Worm (Caenorhabditis elegans) whole organism, L2 larva: ENCODE results near the gene ppfr-4.

ENCODE experiments used
- C34F6.9 ChIP-seq: fragments of 150-350 bp; optimal IDR thresholded peaks from 2 replicates; lab custom pipeline; 2014; ENCODE audit warnings: missing biosample characterization, missing genetic modification characterization
- F13H6.1 ChIP-seq: sonication (generic microtip); optimal IDR thresholded peaks from 2 replicates; lab custom pipeline; 2016; ENCODE audit warnings: missing genetic modification characterization, missing compliant biosample characterization
- R02D3.7 ChIP-seq: fragments of 150-350 bp; optimal IDR thresholded peaks from 2 replicates; lab custom pipeline; 2014; ENCODE audit warnings: missing biosample characterization, missing genetic modification characterization
- Y55F3AM.14 ChIP-seq: fragments of 200-800 bp; sonication (Bioruptor generic); optimal IDR thresholded peaks from 2 replicates; lab custom pipeline; 2018; ENCODE audit warnings: mild to moderate bottlenecking, missing genetic modification characterization, missing compliant biosample characterization
- ZK546.5 ChIP-seq: sonication (generic microtip); optimal IDR thresholded peaks from 2 replicates; lab custom pipeline; 2017; ENCODE audit warnings: missing biosample characterization, missing genetic modification characterization
- alr-1 ChIP-seq: fragments of 150-350 bp; optimal IDR thresholded peaks from 2 replicates; lab custom pipeline; 2014; ENCODE audit warnings: missing biosample characterization, missing genetic modification characterization
- aly-2 ChIP-seq: fragments of 150-350 bp; optimal IDR thresholded peaks from 2 replicates; lab custom pipeline; 2014; ENCODE audit warnings: missing biosample characterization, missing genetic modification characterization
- ama-1 ChIP-seq: fragments of 150-350 bp; optimal IDR thresholded peaks from 2 replicates; lab custom pipeline; 2018; ENCODE audit warnings: inconsistent platforms
- blmp-1 ChIP-seq: sonication (generic microtip); optimal IDR thresholded peaks from 2 replicates; lab custom pipeline; 2017; ENCODE audit warnings: missing genetic modification characterization, mild to moderate bottlenecking, missing compliant biosample characterization, antibody characterized with exemption, moderate library complexity; ENCODE audit not compliant: insufficient read depth
- ceh-16 ChIP-seq: fragments of 150-350 bp; optimal IDR thresholded peaks from 2 replicates; lab custom pipeline; 2014; ENCODE audit warnings: missing biosample characterization, missing genetic modification characterization
- ceh-82 ChIP-seq: fragments of 150-350 bp; optimal IDR thresholded peaks from 2 replicates; lab custom pipeline; 2014; ENCODE audit warnings: missing biosample characterization, missing genetic modification characterization
- crh-2 ChIP-seq: sonication (generic microtip); optimal IDR thresholded peaks from 2 replicates; lab custom pipeline; 2017; ENCODE audit warnings: missing biosample characterization, missing genetic modification characterization
- dmd-4 ChIP-seq: sonication (generic microtip); optimal IDR thresholded peaks from 2 replicates; lab custom pipeline; 2017; ENCODE audit warnings: missing biosample characterization, missing genetic modification characterization
- egl-27 ChIP-seq: sonication (generic microtip); optimal IDR thresholded peaks from 3 replicates; lab custom pipeline; 2017; ENCODE audit warnings: missing biosample characterization, missing genetic modification reagents, missing genetic modification characterization
- elt-1 ChIP-seq: fragments of 150-350 bp; optimal IDR thresholded peaks from 2 replicates; lab custom pipeline; 2014; ENCODE audit warnings: missing biosample characterization, missing genetic modification characterization
- elt-3 ChIP-seq: sonication (generic microtip); optimal IDR thresholded peaks from 2 replicates; lab custom pipeline; 2017; ENCODE audit warnings: missing biosample characterization, missing genetic modification characterization
- fos-1 ChIP-seq: fragments of 150-350 bp; optimal IDR thresholded peaks from 2 replicates; lab custom pipeline; 2014; ENCODE audit warnings: missing biosample characterization, missing genetic modification characterization
- gmeb-1 ChIP-seq: fragments of 150-350 bp; optimal IDR thresholded peaks from 2 replicates; lab custom pipeline; 2014; ENCODE audit warnings: missing biosample characterization, missing genetic modification characterization
- lin-11 ChIP-seq: fragments of 150-350 bp; sonication (generic microtip); optimal IDR thresholded peaks from 2 replicates; lab custom pipeline; 2014; ENCODE audit warnings: missing biosample characterization, missing genetic modification characterization, inconsistent platforms, mixed read lengths
- lin-13 ChIP-seq: fragments of 150-350 bp; optimal IDR thresholded peaks from 2 replicates; lab custom pipeline; 2014; ENCODE audit warnings: missing biosample characterization, missing genetic modification reagents, missing genetic modification characterization
- lin-39 ChIP-seq: fragments of 150-350 bp; optimal IDR thresholded peaks from 2 replicates; lab custom pipeline; 2014; ENCODE audit warnings: missing biosample characterization, missing genetic modification reagents, missing genetic modification characterization
- lsy-2 ChIP-seq, 2 experiments: fragments of 150-350 bp in 1 of 2; sonication (generic microtip) in 1 of 2; optimal IDR thresholded peaks; 2 replicates each; lab custom pipeline; 2014 to 2017; ENCODE audit warnings: missing biosample characterization in 2 of 2, missing genetic modification characterization in 2 of 2
- mab-5 ChIP-seq: fragments of 150-350 bp; optimal IDR thresholded peaks from 2 replicates; lab custom pipeline; 2014; ENCODE audit warnings: missing biosample characterization, missing genetic modification characterization
- mbf-1 ChIP-seq: sonication (generic microtip); optimal IDR thresholded peaks from 2 replicates; lab custom pipeline; 2017; ENCODE audit warnings: missing biosample characterization, missing genetic modification characterization
- mdl-1 ChIP-seq, 2 experiments: fragments of 150-350 bp in 1 of 2; sonication (generic microtip) in 1 of 2; optimal IDR thresholded peaks; 2 replicates each; lab custom pipeline; 2017; ENCODE audit warnings: missing biosample characterization in 2 of 2, missing genetic modification characterization in 2 of 2
- nhr-10 ChIP-seq: sonication (generic microtip); optimal IDR thresholded peaks from 2 replicates; lab custom pipeline; 2017; ENCODE audit warnings: missing biosample characterization, missing genetic modification characterization
- nhr-11 ChIP-seq: fragments of 150-350 bp; optimal IDR thresholded peaks from 2 replicates; lab custom pipeline; 2014; ENCODE audit warnings: missing biosample characterization, missing genetic modification characterization
- nhr-12 ChIP-seq: fragments of 150-350 bp; optimal IDR thresholded peaks from 2 replicates; lab custom pipeline; 2014; ENCODE audit warnings: missing biosample characterization, missing genetic modification characterization
- nhr-129 ChIP-seq: fragments of 150-350 bp; optimal IDR thresholded peaks from 2 replicates; lab custom pipeline; 2014; ENCODE audit warnings: missing biosample characterization, missing genetic modification characterization
- nhr-21 ChIP-seq: fragments of 150-350 bp; optimal IDR thresholded peaks from 2 replicates; lab custom pipeline; 2014; ENCODE audit warnings: missing biosample characterization, missing genetic modification characterization
- nhr-23 ChIP-seq: fragments of 150-350 bp; optimal IDR thresholded peaks from 2 replicates; lab custom pipeline; 2014; ENCODE audit warnings: missing biosample characterization, missing genetic modification reagents, missing genetic modification characterization
- nhr-237 ChIP-seq: fragments of 150-350 bp; optimal IDR thresholded peaks from 2 replicates; lab custom pipeline; 2014; ENCODE audit warnings: missing biosample characterization, missing genetic modification characterization
- nhr-25 ChIP-seq: fragments of 150-350 bp; sonication (generic microtip); optimal IDR thresholded peaks from 3 replicates; lab custom pipeline; 2014; ENCODE audit warnings: missing biosample characterization, missing genetic modification characterization
- nhr-6 ChIP-seq: fragments of 150-350 bp; optimal IDR thresholded peaks from 2 replicates; lab custom pipeline; 2014; ENCODE audit warnings: missing biosample characterization, missing genetic modification characterization
- nhr-77 ChIP-seq: fragments of 150-350 bp; optimal IDR thresholded peaks from 2 replicates; lab custom pipeline; 2014; ENCODE audit warnings: missing biosample characterization, missing genetic modification characterization
- peb-1 ChIP-seq: fragments of 150-350 bp; optimal IDR thresholded peaks from 2 replicates; lab custom pipeline; 2014; ENCODE audit warnings: missing biosample characterization, missing genetic modification characterization
- sem-4 ChIP-seq: fragments of 150-350 bp; optimal IDR thresholded peaks from 2 replicates; lab custom pipeline; 2014; ENCODE audit warnings: missing biosample characterization, missing genetic modification reagents, missing genetic modification characterization
- skn-1 ChIP-seq: sonication (generic microtip); optimal IDR thresholded peaks from 2 replicates; lab custom pipeline; 2017; ENCODE audit warnings: missing biosample characterization, missing genetic modification characterization
- sma-3 ChIP-seq: sonication (generic microtip); optimal IDR thresholded peaks from 2 replicates; lab custom pipeline; 2016; ENCODE audit warnings: missing genetic modification reagents, missing genetic modification characterization, missing compliant biosample characterization
- sma-9 ChIP-seq, 2 experiments: fragments of 150-350 bp in 1 of 2; sonication (generic microtip) in 1 of 2; optimal IDR thresholded peaks; 2 replicates each; lab custom pipeline; 2014 to 2016; ENCODE audit warnings: missing genetic modification characterization in 2 of 2, mild to moderate bottlenecking in 1 of 2, missing biosample characterization in 1 of 2, missing compliant biosample characterization in 1 of 2, missing genetic modification reagents in 1 of 2, moderate library complexity in 1 of 2
- snpc-4 ChIP-seq: fragments of 150-350 bp; optimal IDR thresholded peaks from 2 replicates; lab custom pipeline; 2014; ENCODE audit warnings: missing biosample characterization, missing genetic modification characterization
- unc-39 ChIP-seq: fragments of 150-350 bp; optimal IDR thresholded peaks from 2 replicates; lab custom pipeline; 2014; ENCODE audit warnings: missing biosample characterization, missing genetic modification characterization
- unc-55 ChIP-seq: fragments of 150-350 bp; sonication (generic microtip); optimal IDR thresholded peaks from 3 replicates; lab custom pipeline; 2014; ENCODE audit warnings: missing biosample characterization, missing genetic modification reagents, missing genetic modification characterization
- unc-62 ChIP-seq: fragments of 150-350 bp; optimal IDR thresholded peaks from 2 replicates; lab custom pipeline; 2014; ENCODE audit warnings: missing biosample characterization, missing genetic modification reagents, missing genetic modification characterization
- zag-1 ChIP-seq: fragments of 150-350 bp; optimal IDR thresholded peaks from 2 replicates; lab custom pipeline; 2014; ENCODE audit warnings: missing biosample characterization, missing genetic modification characterization
- ztf-1 ChIP-seq: fragments of 200-800 bp; sonication (Bioruptor generic); conservative IDR thresholded peaks from 2 replicates; pipeline ENCODE4 v1.3.6; 2022; ENCODE audit warnings: missing genetic modification characterization, missing compliant biosample characterization
- ztf-11 ChIP-seq: sonication (generic microtip); optimal IDR thresholded peaks from 2 replicates; lab custom pipeline; 2017; ENCODE audit warnings: missing biosample characterization, missing genetic modification characterization
- ztf-4 ChIP-seq: fragments of 150-350 bp; optimal IDR thresholded peaks from 2 replicates; lab custom pipeline; 2014; ENCODE audit warnings: missing biosample characterization, missing genetic modification characterization

ppfr-4 gene

ce11 chrIII:2578993-2579392, 40.7 kb upstream of the ppfr-4 start, which contains the start of gene Y71H2B.8:
Gene Y71H2B.8 (plus strand): TSS chrIII:2579293.
- TF ChIP-seq sma-3 (GFP tag; lab: Kevin White, UChicago) (no peak), nhr-77 (tag; lab: Kevin White, UChicago) (no peak), crh-2 (no peak), lin-39 (no peak)

ce11 chrIII:2586193-2586592, 33.5 kb upstream of the ppfr-4 start, which contains the start of gene gpa-17:
Gene gpa-17 (plus strand): TSS chrIII:2586555.
- peak; percentile 11 for TF ChIP-seq nhr-129 (tag; lab: Kevin White, UChicago)
- TF ChIP-seq blmp-1 = no peak
- peak; percentile 95 for TF ChIP-seq fos-1 (tag; lab: Kevin White, UChicago)

- TF ChIP-seq ZK546.5 (peak; percentile 40), blmp-1 (peak; percentile 68), ztf-4 (tag; lab: Kevin White, UChicago) (peak; percentile 80), lin-11 (peak; percentile 94), mdl-1 (tag; optimal IDR thresholded peaks at IDR 0.05; lab: Kevin White, UChicago) (peak in 1 of 2 experiments; percentile 69), nhr-129 (tag; lab: Kevin White, UChicago) (peak; percentile 78), R02D3.7 (tag; lab: Kevin White, UChicago) (peak; percentile 76), ceh-16 (tag; lab: Kevin White, UChicago) (peak; percentile 33), elt-1 (tag; lab: Kevin White, UChicago) (no peak), nhr-237 (tag; lab: Kevin White, UChicago) (peak; percentile 48), unc-39 (no peak), ama-1 (lab: Kevin White, UChicago) (peak; percentile 19), Y55F3AM.14 (no peak), ztf-1 (GFP tag; lab: Robert Waterston, UW) (no peak), crh-2 (peak; percentile 94), sem-4 (tag; lab: Kevin White, UChicago) (peak; percentile 86), nhr-12 (tag; lab: Kevin White, UChicago) (no peak), egl-27 (tag; lab: Kevin White, UChicago) (peak; percentile 92), nhr-11 (no peak), snpc-4 (peak; percentile 61), lin-13 (GFP tag; lab: Kevin White, UChicago) (peak; percentile 93), gmeb-1 (tag; lab: Kevin White, UChicago) (peak; percentile 91), ceh-82 (tag; lab: Kevin White, UChicago) (peak; percentile 15), mab-5 (tag; lab: Kevin White, UChicago) (peak; percentile 95), aly-2 (peak; percentile 76), elt-3 (tag; lab: Kevin White, UChicago) (no peak), alr-1 (tag; lab: Kevin White, UChicago) (no peak), skn-1 (no peak), sma-9 (GFP tag; optimal IDR thresholded peaks at IDR 0.05; lab: Kevin White, UChicago) (no peak), sma-9 (tag; optimal IDR thresholded peaks at IDR 0.05; lab: Kevin White, UChicago) (no peak), nhr-23 (tag; lab: Kevin White, UChicago) (no peak), lsy-2 (tag; optimal IDR thresholded peaks at IDR 0.05; lab: Kevin White, UChicago) (peak; percentile 92 to 96), unc-62 (GFP tag; lab: Kevin White, UChicago) (peak; percentile 36), dmd-4 (tag; lab: Kevin White, UChicago) (peak; percentile 68), F13H6.1 (peak; percentile 91), nhr-10 (tag; lab: Kevin White, UChicago) (peak; percentile 65), sma-3 (GFP tag; lab: Kevin White, UChicago) (peak; percentile 93), nhr-25 (tag; lab: Kevin White, UChicago) (peak; percentile 86), ztf-11 (tag; lab: Kevin White, UChicago) (peak; percentile 22), lin-39 (no peak), mbf-1 (peak; percentile 23), C34F6.9 (tag; lab: Kevin White, UChicago) (peak; percentile 98), unc-55 (GFP tag; lab: Kevin White, UChicago) (peak; percentile 98), fos-1 (tag; lab: Kevin White, UChicago) (peak; percentile 80), zag-1 (peak; percentile 88), nhr-21 (tag; lab: Kevin White, UChicago) (peak; percentile 92), nhr-6 (tag; lab: Kevin White, UChicago) (peak; percentile 77), nhr-77 (tag; lab: Kevin White, UChicago) (peak; percentile 78), peb-1 (tag; lab: Kevin White, UChicago) (no peak)
- TF ChIP-seq, all 48 proteins: peak for 35
Measured at ce11 chrIII:2596984-2597454, 22.7 kb upstream of the ppfr-4 start, which contains the start of gene apb-1. Gene apb-1 (minus strand): TSS chrIII:2597034.
